Worm (Caenorhabditis elegans) whole organism, L4 larva: Measurements from ENCODE around the gene ZK892.6.

Experiments used
- egl-27 ChIP-seq: sonication (generic microtip); optimal IDR thresholded peaks from 3 replicates; lab custom pipeline; 2017; ENCODE audit warnings: missing biosample characterization, missing genetic modification reagents, missing genetic modification characterization
- nhr-10 ChIP-seq: fragments of 150-350 bp; optimal IDR thresholded peaks from 2 replicates; lab custom pipeline; 2014; ENCODE audit warnings: missing biosample characterization, missing genetic modification characterization
- nhr-11 ChIP-seq: fragments of 150-350 bp; optimal IDR thresholded peaks from 2 replicates; lab custom pipeline; 2014; ENCODE audit warnings: missing biosample characterization, missing genetic modification characterization
- nhr-237 ChIP-seq: sonication (generic microtip); optimal IDR thresholded peaks from 2 replicates; lab custom pipeline; 2017; ENCODE audit warnings: missing biosample characterization, missing genetic modification characterization
- pha-4 ChIP-seq, 2 experiments: fragments of 150-350 bp in 1 of 2; fragments of 200-800 bp in 1 of 2; sonication (Bioruptor generic) in 1 of 2; IDR thresholded peaks in 1 of 2; optimal IDR thresholded peaks in 1 of 2; 2 replicates each; pipeline versions ENCODE4 v1.3.6 to Lab custom; 2014 to 2022; ENCODE audit warnings: missing genetic modification characterization in 2 of 2, missing genetic modification reagents in 2 of 2, missing biosample characterization in 1 of 2, missing compliant biosample characterization in 1 of 2
- pqm-1 ChIP-seq: sonication (generic microtip); optimal IDR thresholded peaks from 2 replicates; lab custom pipeline; 2017; ENCODE audit warnings: missing biosample characterization, missing genetic modification characterization
- unc-130 ChIP-seq: sonication (generic microtip); optimal IDR thresholded peaks from 2 replicates; lab custom pipeline; 2016; ENCODE audit warnings: missing genetic modification reagents, missing genetic modification characterization, missing compliant biosample characterization
- unc-62 ChIP-seq, 3 experiments: fragments of 150-350 bp in 1 of 3; sonication (generic microtip); optimal IDR thresholded peaks in 2 of 3; peaks in 1 of 3; 1 replicate in 1 of 3; 2 replicates in 2 of 3; lab custom pipeline; 2014 to 2017; ENCODE audit warnings: missing biosample characterization in 3 of 3, missing genetic modification characterization in 3 of 3, missing genetic modification reagents in 3 of 3, missing genotype in 1 of 3

DNA sequence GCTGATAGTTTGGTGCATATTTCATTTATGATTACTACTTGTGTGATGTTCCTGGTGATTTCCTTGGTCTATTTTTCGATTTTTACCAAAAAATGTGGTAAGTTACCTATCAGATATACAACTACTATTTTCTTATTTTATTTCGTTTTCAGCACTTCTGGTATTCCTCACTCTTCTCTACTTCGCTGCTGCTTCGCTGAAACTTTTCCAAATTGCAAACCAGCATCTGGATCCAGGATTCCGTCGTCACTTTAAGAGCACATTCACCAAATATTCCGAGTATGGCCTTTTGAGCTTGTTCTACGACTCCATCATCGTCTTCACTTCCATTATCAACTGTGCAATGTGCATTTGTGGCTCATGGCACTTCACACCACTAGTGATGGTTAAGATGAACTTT, 28.6 kb upstream of the ZK892.6 start:
- TF ChIP-seq unc-62 (GFP tag; optimal IDR thresholded peaks at IDR 0.05 in 1 of 2; lab: Kevin White, UChicago) (no peak), unc-62 (tag; optimal IDR thresholded peaks at IDR 0.05; lab: Kevin White, UChicago) (no peak), pqm-1 (tag; lab: Kevin White, UChicago) (no peak), egl-27 (tag; lab: Kevin White, UChicago) (no peak), nhr-10 (tag; lab: Kevin White, UChicago) (no peak), nhr-237 (no peak), unc-130 (GFP tag; lab: Kevin White, UChicago) (no peak), pha-4 (GFP tag; IDR thresholded peaks at IDR 0.05; lab: Robert Waterston, UW) (no peak), pha-4 (tag; optimal IDR thresholded peaks at IDR 0.05; lab: Kevin White, UChicago) (no peak), nhr-11 (tag; lab: Kevin White, UChicago) (no peak)
